Worm (Caenorhabditis elegans) whole organism, L1 larva: ENCODE results near the gene K12B6.9.

Source experiments
- C04F5.9 ChIP-seq: sonication (generic microtip); optimal IDR thresholded peaks from 2 replicates; lab custom pipeline; 2016; ENCODE audit warnings: missing genetic modification characterization, missing compliant biosample characterization
- C16A3.4 ChIP-seq: fragments of 150-350 bp; optimal IDR thresholded peaks from 2 replicates; lab custom pipeline; 2014; ENCODE audit warnings: missing biosample characterization, missing genetic modification characterization
- C34B4.2 ChIP-seq: sonication (generic microtip); optimal IDR thresholded peaks from 2 replicates; lab custom pipeline; 2017; ENCODE audit warnings: mild to moderate bottlenecking, missing genetic modification characterization, missing compliant biosample characterization
- F16B12.6 ChIP-seq: fragments of 150-350 bp; optimal IDR thresholded peaks from 2 replicates; lab custom pipeline; 2014; ENCODE audit warnings: missing biosample characterization, missing genetic modification characterization
- aha-1 ChIP-seq: fragments of 150-350 bp; optimal IDR thresholded peaks from 2 replicates; lab custom pipeline; 2014; ENCODE audit warnings: missing biosample characterization, missing genetic modification characterization
- aly-2 ChIP-seq: fragments of 150-350 bp; optimal IDR thresholded peaks from 2 replicates; lab custom pipeline; 2014; ENCODE audit warnings: missing biosample characterization, missing genetic modification characterization
- blmp-1 ChIP-seq: fragments of 150-350 bp; optimal IDR thresholded peaks from 2 replicates; lab custom pipeline; 2014; ENCODE audit warnings: missing biosample characterization, missing genetic modification characterization
- ceh-8 ChIP-seq: fragments of 200-800 bp; sonication (Bioruptor generic); optimal IDR thresholded peaks from 2 replicates; lab custom pipeline; 2018; ENCODE audit warnings: mild to moderate bottlenecking, missing genetic modification characterization, moderate library complexity, missing compliant biosample characterization
- ceh-82 ChIP-seq, 3 experiments: fragments of 150-350 bp in 1 of 3; sonication (generic microtip) in 2 of 3; optimal IDR thresholded peaks; 2 replicates each; lab custom pipeline; 2014 to 2017; ENCODE audit warnings: missing biosample characterization in 3 of 3, missing genetic modification characterization in 3 of 3
- ceh-90 ChIP-seq: sonication (generic microtip); optimal IDR thresholded peaks from 2 replicates; lab custom pipeline; 2016; ENCODE audit warnings: missing genetic modification characterization, missing compliant biosample characterization
- ces-1 ChIP-seq: fragments of 150-350 bp; optimal IDR thresholded peaks from 2 replicates; lab custom pipeline; 2014; ENCODE audit warnings: missing biosample characterization, missing genetic modification reagents, missing genetic modification characterization
- dpl-1 ChIP-seq, 3 experiments: fragments of 150-350 bp in 2 of 3; sonication (generic microtip) in 1 of 3; optimal IDR thresholded peaks; 2 replicates each; lab custom pipeline; 2014 to 2017; ENCODE audit warnings: missing biosample characterization in 3 of 3, missing genetic modification characterization in 3 of 3, missing genetic modification reagents in 3 of 3
- elt-2 ChIP-seq: sonication (generic microtip); optimal IDR thresholded peaks from 2 replicates; lab custom pipeline; 2016; ENCODE audit warnings: missing genetic modification characterization, mild to moderate bottlenecking, inconsistent platforms, missing compliant biosample characterization, missing genetic modification reagents
- elt-3 ChIP-seq, 6 experiments: fragments of 150-350 bp in 1 of 6; sonication (generic microtip); optimal IDR thresholded peaks; 2 replicates each; lab custom pipeline; 2017 to 2018; ENCODE audit warnings: missing biosample characterization in 6 of 6, missing genetic modification characterization in 6 of 6, inconsistent platforms in 1 of 6
- ets-5 ChIP-seq: fragments of 200-800 bp; sonication (Bioruptor generic); IDR thresholded peaks from 2 replicates; pipeline ENCODE4 v1.3.6; 2022; ENCODE audit warnings: missing genetic modification characterization, missing compliant biosample characterization
- fkh-10 ChIP-seq: sonication (generic microtip); optimal IDR thresholded peaks from 2 replicates; lab custom pipeline; 2017; ENCODE audit warnings: missing biosample characterization, missing genetic modification reagents, missing genetic modification characterization
- fkh-4 ChIP-seq: sonication (generic microtip); optimal IDR thresholded peaks from 2 replicates; lab custom pipeline; 2016; ENCODE audit warnings: missing compliant biosample characterization, missing genetic modification characterization, borderline replicate concordance
- fos-1 ChIP-seq: fragments of 150-350 bp; optimal IDR thresholded peaks from 2 replicates; lab custom pipeline; 2014; ENCODE audit warnings: missing biosample characterization, missing genetic modification characterization
- hlh-4 ChIP-seq: sonication (generic microtip); optimal IDR thresholded peaks from 2 replicates; lab custom pipeline; 2016; ENCODE audit warnings: mild to moderate bottlenecking, missing genetic modification characterization, missing compliant biosample characterization
- irx-1 ChIP-seq: sonication (generic microtip); optimal IDR thresholded peaks from 2 replicates; lab custom pipeline; 2016; ENCODE audit warnings: missing genetic modification characterization, missing compliant biosample characterization
- isw-1 ChIP-seq: fragments of 200-800 bp; sonication (Bioruptor generic); IDR thresholded peaks from 2 replicates; pipeline ENCODE4 v1.3.6; 2022; ENCODE audit warnings: missing genetic modification characterization, missing compliant biosample characterization
- jun-1 ChIP-seq: fragments of 150-350 bp; optimal IDR thresholded peaks from 2 replicates; lab custom pipeline; 2014; ENCODE audit warnings: missing biosample characterization, missing genetic modification reagents, missing genetic modification characterization
- lin-14 ChIP-seq: fragments of 200-800 bp; sonication (Bioruptor generic); optimal IDR thresholded peaks from 2 replicates; lab custom pipeline; 2018; ENCODE audit warnings: mild to moderate bottlenecking, missing genetic modification characterization, moderate library complexity, missing compliant biosample characterization
- lin-35 ChIP-seq, 2 experiments: fragments of 150-350 bp; optimal IDR thresholded peaks; 2 replicates each; lab custom pipeline; 2014; ENCODE audit warnings: missing biosample characterization in 2 of 2, missing genetic modification characterization in 2 of 2, missing genetic modification reagents in 2 of 2
- lin-39 ChIP-seq: fragments of 150-350 bp; optimal IDR thresholded peaks from 2 replicates; lab custom pipeline; 2014; ENCODE audit warnings: missing biosample characterization, missing genetic modification reagents, missing genetic modification characterization
- lsy-2 ChIP-seq, 2 experiments: fragments of 150-350 bp; optimal IDR thresholded peaks; 2 replicates each; lab custom pipeline; 2014; ENCODE audit warnings: missing biosample characterization in 2 of 2, missing genetic modification characterization in 2 of 2
- mab-9 ChIP-seq: fragments of 200-800 bp; sonication (Bioruptor generic); IDR thresholded peaks from 2 replicates; pipeline ENCODE4 v1.3.6; 2022; ENCODE audit warnings: missing genetic modification reagents, missing genetic modification characterization, missing compliant biosample characterization
- mdl-1 ChIP-seq, 2 experiments: fragments of 150-350 bp; optimal IDR thresholded peaks; 2 replicates each; lab custom pipeline; 2014 to 2017; ENCODE audit warnings: missing biosample characterization in 2 of 2, missing genetic modification characterization in 2 of 2, inconsistent platforms in 1 of 2
- mep-1 ChIP-seq: fragments of 150-350 bp; optimal IDR thresholded peaks from 2 replicates; lab custom pipeline; 2014; ENCODE audit warnings: missing biosample characterization, missing genetic modification characterization
- nhr-12 ChIP-seq: sonication (generic microtip); optimal IDR thresholded peaks from 2 replicates; lab custom pipeline; 2017; ENCODE audit warnings: missing biosample characterization, missing genetic modification characterization
- nhr-19 ChIP-seq: fragments of 200-800 bp; sonication (Bioruptor generic); conservative IDR thresholded peaks from 2 replicates; pipeline ENCODE4 v1.3.6; 2022; ENCODE audit warnings: missing genetic modification characterization, missing compliant biosample characterization
- nhr-20 ChIP-seq: sonication (generic microtip); optimal IDR thresholded peaks from 2 replicates; lab custom pipeline; 2016; ENCODE audit warnings: mild to moderate bottlenecking, missing genetic modification characterization, missing compliant biosample characterization
- nhr-28 ChIP-seq: fragments of 150-350 bp; optimal IDR thresholded peaks from 2 replicates; lab custom pipeline; 2014; ENCODE audit warnings: missing biosample characterization, missing genetic modification characterization
- nhr-47 ChIP-seq: sonication (generic microtip); optimal IDR thresholded peaks from 2 replicates; lab custom pipeline; 2016; ENCODE audit warnings: mild to moderate bottlenecking, missing genetic modification characterization, moderate library complexity, missing compliant biosample characterization
- nhr-71 ChIP-seq: sonication (generic microtip); optimal IDR thresholded peaks from 2 replicates; lab custom pipeline; 2016; ENCODE audit warnings: mild to moderate bottlenecking, missing genetic modification characterization, moderate library complexity, missing compliant biosample characterization
- nhr-76 ChIP-seq: sonication (generic microtip); optimal IDR thresholded peaks from 2 replicates; lab custom pipeline; 2017; ENCODE audit warnings: missing biosample characterization, missing genetic modification characterization
- nhr-84 ChIP-seq: sonication (generic microtip); optimal IDR thresholded peaks from 2 replicates; lab custom pipeline; 2017; ENCODE audit warnings: missing biosample characterization, missing genetic modification characterization
- nhr-85 ChIP-seq: sonication (generic microtip); peaks from one replicate; lab custom pipeline; 2016; ENCODE audit warnings: missing genetic modification characterization, inconsistent platforms, missing compliant biosample characterization
- nhr-90 ChIP-seq: sonication (generic microtip); optimal IDR thresholded peaks from 2 replicates; lab custom pipeline; 2016; ENCODE audit warnings: mild to moderate bottlenecking, missing genetic modification characterization, missing compliant biosample characterization; ENCODE audit not compliant: poor library complexity
- pag-3 ChIP-seq: sonication (generic microtip); optimal IDR thresholded peaks from 2 replicates; lab custom pipeline; 2017; ENCODE audit warnings: missing genetic modification characterization, mild to moderate bottlenecking, missing compliant biosample characterization, antibody characterized with exemption, borderline replicate concordance; ENCODE audit not compliant: insufficient read depth
- pqm-1 ChIP-seq: sonication (generic microtip); optimal IDR thresholded peaks from 3 replicates; lab custom pipeline; 2017; ENCODE audit warnings: missing biosample characterization, missing genetic modification characterization
- sox-4 ChIP-seq: sonication (generic microtip); optimal IDR thresholded peaks from 2 replicates; lab custom pipeline; 2016; ENCODE audit warnings: missing genetic modification characterization, missing compliant biosample characterization
- sptf-1 ChIP-seq: fragments of 150-350 bp; optimal IDR thresholded peaks from 2 replicates; lab custom pipeline; 2014; ENCODE audit warnings: missing biosample characterization, missing genetic modification characterization
- sup-37 ChIP-seq: fragments of 200-800 bp; sonication (Bioruptor generic); optimal IDR thresholded peaks from 2 replicates; lab custom pipeline; 2018; ENCODE audit warnings: mild to moderate bottlenecking, missing genetic modification characterization, missing compliant biosample characterization
- swsn-7 ChIP-seq: sonication (generic microtip); optimal IDR thresholded peaks from 2 replicates; lab custom pipeline; 2016; ENCODE audit warnings: missing genetic modification characterization, missing compliant biosample characterization
- tbx-2 ChIP-seq: sonication (generic microtip); optimal IDR thresholded peaks from 2 replicates; lab custom pipeline; 2016; ENCODE audit warnings: missing genetic modification characterization, missing compliant biosample characterization
- tlp-1 ChIP-seq: fragments of 150-350 bp; optimal IDR thresholded peaks from 2 replicates; lab custom pipeline; 2014; ENCODE audit warnings: missing biosample characterization, missing genetic modification characterization
- unc-130 ChIP-seq: fragments of 150-350 bp; optimal IDR thresholded peaks from 2 replicates; lab custom pipeline; 2017; ENCODE audit warnings: missing biosample characterization, missing genetic modification characterization, inconsistent platforms
- unc-62 ChIP-seq: fragments of 150-350 bp; optimal IDR thresholded peaks from 2 replicates; lab custom pipeline; 2014; ENCODE audit warnings: missing biosample characterization, missing genetic modification reagents, missing genetic modification characterization
- unc-86 ChIP-seq: sonication (generic microtip); optimal IDR thresholded peaks from 2 replicates; lab custom pipeline; 2016; ENCODE audit warnings: missing genetic modification characterization, missing compliant biosample characterization
- xbp-1 ChIP-seq: sonication (generic microtip); optimal IDR thresholded peaks from 2 replicates; lab custom pipeline; 2016; ENCODE audit warnings: missing genetic modification characterization, missing compliant biosample characterization
- zag-1 ChIP-seq: fragments of 150-350 bp; optimal IDR thresholded peaks from 2 replicates; lab custom pipeline; 2014; ENCODE audit warnings: missing biosample characterization, missing genetic modification characterization
- zip-4 ChIP-seq: fragments of 200-800 bp; sonication (Bioruptor generic); optimal IDR thresholded peaks from 2 replicates; lab custom pipeline; 2018; ENCODE audit warnings: mild to moderate bottlenecking, missing genetic modification characterization, moderate library complexity, missing compliant biosample characterization
- ztf-4 ChIP-seq: fragments of 150-350 bp; optimal IDR thresholded peaks from 2 replicates; lab custom pipeline; 2014; ENCODE audit warnings: missing biosample characterization, missing genetic modification characterization

The K12B6.9 gene

DNA sequence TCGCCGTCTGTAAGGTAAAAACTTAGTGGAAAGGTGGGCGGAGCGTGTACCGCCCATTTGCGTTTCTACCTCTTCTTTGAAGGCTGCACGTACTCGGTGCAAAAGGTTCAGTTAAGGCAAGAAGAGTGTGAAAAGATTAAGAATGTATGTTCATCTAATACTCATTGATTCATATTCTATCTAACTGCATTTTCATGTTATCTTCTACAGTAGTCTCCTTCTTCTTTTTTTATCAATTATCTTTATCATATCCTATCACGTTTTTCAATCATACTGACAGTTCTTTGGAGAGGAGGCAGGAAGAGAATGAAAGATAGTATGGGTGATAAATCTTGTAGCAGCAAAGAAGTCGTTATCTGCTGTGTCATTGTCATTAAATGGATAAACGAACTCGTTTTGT is 45.1 kb downstream of the K12B6.9 start:
- TF ChIP-seq nhr-20 (peak; percentile 87), ces-1 (GFP tag; lab: Kevin White, UChicago) (no peak), tlp-1 (tag; lab: Kevin White, UChicago) (no peak), jun-1 (tag; lab: Kevin White, UChicago) (no peak), sup-37 (no peak), lin-14 (GFP tag; lab: Kevin White, UChicago) (peak; percentile 78), irx-1 (no peak), nhr-47 (tag; lab: Kevin White, UChicago) (peak; percentile 65), zag-1 (tag; lab: Kevin White, UChicago) (no peak), sptf-1 (no peak), mep-1 (tag; lab: Kevin White, UChicago) (peak; percentile 36), mab-9 (no peak), C16A3.4 (tag; lab: Kevin White, UChicago) (peak; percentile 34), pag-3 (tag; lab: Kevin White, UChicago) (no peak), unc-62 (GFP tag; lab: Kevin White, UChicago) (no peak), swsn-7 (tag; lab: Kevin White, UChicago) (no peak), C34B4.2 (tag; lab: Kevin White, UChicago) (no peak), mdl-1 (tag; optimal IDR thresholded peaks at IDR 0.05; lab: Kevin White, UChicago) (peak in 1 of 2 experiments; percentile 44), nhr-85 (tag; lab: Kevin White, UChicago) (peak; percentile 98), lin-39 (no peak), fkh-10 (GFP tag; lab: Kevin White, UChicago) (no peak), C04F5.9 (tag; lab: Kevin White, UChicago) (no peak), aha-1 (tag; lab: Kevin White, UChicago) (peak; percentile 43), nhr-90 (tag; lab: Kevin White, UChicago) (peak; percentile 75), nhr-84 (tag; lab: Kevin White, UChicago) (no peak), sox-4 (tag; lab: Kevin White, UChicago) (peak; percentile 40), blmp-1 (tag; lab: Kevin White, UChicago) (peak; percentile 65), isw-1 (GFP tag; lab: Robert Waterston, UW) (no peak), lsy-2 (tag; optimal IDR thresholded peaks at IDR 0.05; lab: Kevin White, UChicago) (peak; percentile 65 to 81), zip-4 (no peak), xbp-1 (tag; lab: Kevin White, UChicago) (no peak), elt-3 (tag; optimal IDR thresholded peaks at IDR 0.05; lab: Kevin White, UChicago) (peak; percentile 1 to 97 (median 86)), ceh-90 (tag; lab: Kevin White, UChicago) (no peak), hlh-4 (no peak), ztf-4 (tag; lab: Kevin White, UChicago) (no peak), ceh-8 (GFP tag; lab: Kevin White, UChicago) (no peak), fkh-4 (tag; lab: Kevin White, UChicago) (no peak), pqm-1 (tag; lab: Kevin White, UChicago) (no peak), nhr-12 (tag; lab: Kevin White, UChicago) (no peak), nhr-71 (tag; lab: Kevin White, UChicago) (peak; percentile 82), tbx-2 (tag; lab: Kevin White, UChicago) (peak; percentile 50), ceh-82 (tag; optimal IDR thresholded peaks at IDR 0.05; lab: Kevin White, UChicago) (no peak), dpl-1 (GFP tag; optimal IDR thresholded peaks at IDR 0.05; lab: Kevin White, UChicago) (no peak), elt-2 (tag; lab: Kevin White, UChicago) (peak; percentile 74), fos-1 (tag; lab: Kevin White, UChicago) (no peak), ets-5 (GFP tag; lab: Robert Waterston, UW) (no peak), nhr-76 (no peak), aly-2 (tag; lab: Kevin White, UChicago) (no peak), F16B12.6 (tag; lab: Kevin White, UChicago) (no peak), unc-86 (tag; lab: Kevin White, UChicago) (no peak), nhr-19 (GFP tag; lab: Robert Waterston, UW) (peak; percentile 73), nhr-28 (tag; lab: Kevin White, UChicago) (no peak), lin-35 (GFP tag; optimal IDR thresholded peaks at IDR 0.05; lab: Kevin White, UChicago) (peak in 1 of 2 experiments; percentile 70), unc-130 (tag; lab: Kevin White, UChicago) (peak; percentile 64)
